Fruit fly (Drosophila melanogaster): Measurements from ENCODE around the gene CG12056.

DNA sequence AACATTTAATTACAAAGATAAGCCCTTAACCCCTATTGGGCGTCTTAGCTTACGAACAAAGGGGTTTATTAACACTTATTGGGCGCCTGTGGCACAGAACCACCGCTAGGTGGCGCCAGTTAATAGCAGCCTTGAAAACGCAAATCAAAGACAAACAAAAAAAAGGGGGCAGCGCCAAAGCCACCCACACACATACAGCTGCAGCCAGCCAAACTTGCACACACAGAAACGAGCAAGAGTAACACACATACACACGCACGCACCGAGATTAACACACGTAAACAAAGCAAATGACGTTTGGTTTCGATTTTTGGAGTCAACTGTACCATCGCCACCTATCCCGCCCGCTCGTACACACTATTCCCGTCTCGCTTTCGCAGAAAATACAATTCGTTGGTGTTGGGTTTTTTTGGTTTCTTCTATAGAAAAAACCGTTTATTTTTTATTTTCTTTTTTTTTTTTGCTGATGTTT, 40.3 kb upstream of the CG12056 start:
- TF ChIP-seq CG17806 (tag; optimal IDR thresholded peaks at IDR 0.05), result no peak
- no peak for TF ChIP-seq Snoo (tag; optimal IDR thresholded peaks at IDR 0.05)
- TF ChIP-seq gl (tag; optimal IDR thresholded peaks at IDR 0.05), result no peak
- no peak for TF ChIP-seq Pif1B (GFP tag; optimal IDR thresholded peaks at IDR 0.05)
- peak; percentile 8 for TF ChIP-seq CG34367 (tag; optimal IDR thresholded peaks at IDR 0.05)
- no peak for TF ChIP-seq D1 (tag; optimal IDR thresholded peaks at IDR 0.05)
